Fruit fly (Drosophila melanogaster) whole organism, wandering third instar larva: ENCODE measurements around the gene CG8003.

Experiments used
- CG32264 ChIP-seq: fragments of 200-800 bp; sonication (Bioruptor generic); optimal IDR thresholded peaks from 2 replicates; lab custom pipeline; 2016; ENCODE audit warnings: missing biosample characterization, missing genetic modification characterization
- CG9705 ChIP-seq: fragments of 200-800 bp; sonication (Bioruptor generic); optimal IDR thresholded peaks from 2 replicates; lab custom pipeline; 2018; ENCODE audit warnings: missing biosample characterization, mild to moderate bottlenecking, missing genetic modification characterization
- CrebA ChIP-seq: fragments of 200-800 bp; sonication (Bioruptor generic); optimal IDR thresholded peaks from 2 replicates; lab custom pipeline; 2016; ENCODE audit warnings: missing biosample characterization, mild to moderate bottlenecking, missing genetic modification characterization, borderline replicate concordance
- Dfd ChIP-seq: fragments of >200 bp; optimal IDR thresholded peaks from 2 replicates; lab custom pipeline; 2017; ENCODE audit warnings: missing biosample characterization, missing genetic modification characterization
- Dif ChIP-seq: fragments of 200-275, 200-300 bp; sonication (Bioruptor generic); optimal IDR thresholded peaks from 2 replicates; lab custom pipeline; 2018; ENCODE audit warnings: missing biosample characterization, missing genetic modification characterization; ENCODE audit not compliant: partially characterized antibody
- GATAd ChIP-seq: sonication (Bioruptor generic); optimal IDR thresholded peaks from 2 replicates; lab custom pipeline; 2016; ENCODE audit warnings: missing biosample characterization, missing genetic modification characterization
- HLH106 ChIP-seq: fragments of 200-800 bp; optimal IDR thresholded peaks from 3 replicates; lab custom pipeline; 2019; ENCODE audit warnings: missing biosample characterization, mild to moderate bottlenecking, missing genetic modification characterization, moderate library complexity
- Hr78 ChIP-seq: fragments of >200 bp; optimal IDR thresholded peaks from 2 replicates; lab custom pipeline; 2017; ENCODE audit warnings: missing biosample characterization, missing genetic modification characterization
- Hr83 ChIP-seq: fragments of 200-300 bp; sonication (Bioruptor generic); optimal IDR thresholded peaks from 2 replicates; lab custom pipeline; 2016; ENCODE audit warnings: missing biosample characterization, mild to moderate bottlenecking, missing genetic modification characterization, moderate library complexity; ENCODE audit not compliant: poor library complexity, severe bottlenecking
- Jra ChIP-seq: sonication (Bioruptor generic); optimal IDR thresholded peaks from 2 replicates; lab custom pipeline; 2016; ENCODE audit warnings: missing biosample characterization, missing genetic modification characterization
- Mio ChIP-seq: sonication (Bioruptor generic); optimal IDR thresholded peaks from 2 replicates; lab custom pipeline; 2016; ENCODE audit warnings: missing biosample characterization, missing genetic modification characterization
- Myc ChIP-seq: fragments of >200 bp; optimal IDR thresholded peaks from 2 replicates; lab custom pipeline; 2017
- N ChIP-seq: fragments of >200 bp; optimal IDR thresholded peaks from 2 replicates; lab custom pipeline; 2018; ENCODE audit warnings: missing biosample characterization, missing external identifiers, missing genetic modification characterization
- OdsH ChIP-seq: fragments of 200-800 bp; sonication (Bioruptor generic); optimal IDR thresholded peaks from 2 replicates; lab custom pipeline; 2016; ENCODE audit warnings: missing biosample characterization, mild to moderate bottlenecking, missing genetic modification characterization
- Rel ChIP-seq, 2 experiments: fragments of 200-800 bp; sonication (Bioruptor generic) in 1 of 2; optimal IDR thresholded peaks; 2 replicates in 1 of 2; 3 replicates in 1 of 2; lab custom pipeline; 2016 to 2019; ENCODE audit warnings: mild to moderate bottlenecking in 2 of 2, missing biosample characterization in 2 of 2, missing genetic modification characterization in 2 of 2, moderate library complexity in 1 of 2
- Sp1 ChIP-seq: fragments of 200-800 bp; sonication (Bioruptor generic); optimal IDR thresholded peaks from 3 replicates; lab custom pipeline; 2019; ENCODE audit warnings: missing biosample characterization, mild to moderate bottlenecking, missing genetic modification characterization, moderate library complexity
- Vsx2 ChIP-seq: fragments of 200-300, 225-300 bp; sonication (Bioruptor generic); optimal IDR thresholded peaks from 2 replicates; lab custom pipeline; 2018; ENCODE audit warnings: missing biosample characterization, missing genetic modification characterization; ENCODE audit not compliant: partially characterized antibody
- br ChIP-seq: fragments of 200-800 bp; sonication (Bioruptor generic); optimal IDR thresholded peaks from 2 replicates; lab custom pipeline; 2016; ENCODE audit warnings: missing biosample characterization, missing genetic modification characterization
- brk ChIP-seq: fragments of 200-800 bp; sonication (Bioruptor generic); optimal IDR thresholded peaks from 2 replicates; lab custom pipeline; 2016; ENCODE audit warnings: missing biosample characterization, mild to moderate bottlenecking, missing genetic modification characterization
- dmrt93B ChIP-seq: fragments of 200-800 bp; sonication (Bioruptor generic); optimal IDR thresholded peaks from 2 replicates; lab custom pipeline; 2018; ENCODE audit warnings: missing biosample characterization, mild to moderate bottlenecking, missing genetic modification characterization
- dsf ChIP-seq: sonication (Bioruptor generic); optimal IDR thresholded peaks from 2 replicates; lab custom pipeline; 2016; ENCODE audit warnings: missing biosample characterization, missing genetic modification characterization, borderline replicate concordance
- ey ChIP-seq: fragments of 200-800 bp; sonication (Bioruptor generic); optimal IDR thresholded peaks from 2 replicates; lab custom pipeline; 2016; ENCODE audit warnings: missing biosample characterization, missing genetic modification characterization
- foxo ChIP-seq, 2 experiments: fragments of 200-800 bp; sonication (Bioruptor generic); optimal IDR thresholded peaks; 2 replicates in 1 of 2; 3 replicates in 1 of 2; lab custom pipeline; 2016 to 2017; ENCODE audit warnings: missing biosample characterization in 2 of 2, missing genetic modification characterization in 2 of 2
- fru ChIP-seq: fragments of 200-800 bp; sonication (Bioruptor generic); optimal IDR thresholded peaks from 3 replicates; lab custom pipeline; 2016; ENCODE audit warnings: missing biosample characterization, mild to moderate bottlenecking, missing genetic modification characterization
- h ChIP-seq: fragments of 200-800 bp; sonication (Bioruptor generic); optimal IDR thresholded peaks from 3 replicates; lab custom pipeline; 2016; ENCODE audit warnings: missing biosample characterization, mild to moderate bottlenecking, missing genetic modification characterization
- jim ChIP-seq: fragments of 175-275, 200-325 bp; sonication (Bioruptor generic); optimal IDR thresholded peaks from 2 replicates; lab custom pipeline; 2016; ENCODE audit warnings: missing biosample characterization, mild to moderate bottlenecking, missing genetic modification characterization
- lola ChIP-seq: fragments of >200 bp; optimal IDR thresholded peaks from 2 replicates; lab custom pipeline; 2017; ENCODE audit warnings: missing biosample characterization, missing genetic modification characterization
- pan ChIP-seq: fragments of >200 bp; optimal IDR thresholded peaks from 2 replicates; lab custom pipeline; 2017
- psq ChIP-seq: fragments of 200-800 bp; sonication (Bioruptor generic); optimal IDR thresholded peaks from 3 replicates; lab custom pipeline; 2017; ENCODE audit warnings: missing biosample characterization, mild to moderate bottlenecking, missing genetic modification characterization, moderate library complexity
- rgr ChIP-seq: fragments of 200-800 bp; sonication (Bioruptor generic); optimal IDR thresholded peaks from 3 replicates; lab custom pipeline; 2016; ENCODE audit warnings: missing biosample characterization, mild to moderate bottlenecking, missing genetic modification characterization
- sage ChIP-seq: fragments of 200-800 bp; sonication (Bioruptor generic); optimal IDR thresholded peaks from 2 replicates; lab custom pipeline; 2016; ENCODE audit warnings: missing biosample characterization, mild to moderate bottlenecking, missing genetic modification characterization
- tai ChIP-seq: sonication (Bioruptor generic); optimal IDR thresholded peaks from 2 replicates; lab custom pipeline; 2016; ENCODE audit warnings: missing biosample characterization, missing genetic modification characterization
- usp ChIP-seq: fragments of >200 bp; optimal IDR thresholded peaks from 2 replicates; lab custom pipeline; 2017; ENCODE audit warnings: missing biosample characterization, missing genetic modification characterization
- woc ChIP-seq: sonication (Bioruptor generic); optimal IDR thresholded peaks from 2 replicates; lab custom pipeline; 2016; ENCODE audit warnings: missing biosample characterization, mild to moderate bottlenecking, missing genetic modification characterization

CG8003 gene

dm6 chr3L:10645965-10646364 is 15.3 kb upstream of the CG8003 start:
- TF ChIP-seq jim (GFP tag; lab: Kevin White, UChicago) (no peak), CrebA (GFP tag; lab: Kevin White, UChicago) (no peak), ey (GFP tag; lab: Kevin White, UChicago) (no peak), dmrt93B (GFP tag; lab: Kevin White, UChicago) (no peak), CG32264 (no peak), Dif (GFP tag; lab: Kevin White, UChicago) (no peak)

dm6 chr3L:10647158-10647557 is 14.1 kb upstream of the CG8003 start:
- no peak for TF ChIP-seq OdsH (GFP tag; lab: Kevin White, UChicago)
- TF ChIP-seq jim (GFP tag; lab: Kevin White, UChicago): no peak
- TF ChIP-seq CG32264: no peak
- TF ChIP-seq Hr83: no peak
- no peak for TF ChIP-seq dmrt93B (GFP tag; lab: Kevin White, UChicago)
- no peak for TF ChIP-seq Rel (GFP tag; optimal IDR thresholded peaks at IDR 0.05; lab: Kevin White, UChicago)
- no peak for TF ChIP-seq Rel (tag; optimal IDR thresholded peaks at IDR 0.05; lab: Kevin White, UChicago)
- TF ChIP-seq Sp1 (GFP tag; lab: Kevin White, UChicago): no peak
- TF ChIP-seq usp (GFP tag; lab: Kevin White, UChicago): no peak
- no peak for TF ChIP-seq ey (GFP tag; lab: Kevin White, UChicago)

DNA sequence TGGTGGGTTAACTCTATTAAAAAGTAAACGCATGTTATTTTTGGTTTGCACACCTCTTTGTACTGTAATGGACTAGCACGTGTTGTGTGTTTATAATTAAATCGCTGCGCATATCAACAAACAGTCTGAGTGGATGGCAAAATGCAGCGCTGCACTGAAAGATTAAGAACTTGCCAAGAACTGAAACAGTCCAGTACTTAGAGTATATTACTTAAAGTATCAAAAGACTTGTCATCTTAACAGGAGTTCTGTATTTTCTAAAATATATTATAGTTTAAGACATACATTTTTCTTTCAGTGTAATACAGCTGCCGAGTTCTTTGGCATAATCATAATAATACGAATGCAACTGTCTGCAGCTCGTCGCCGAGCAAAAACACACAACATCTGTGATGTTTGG is 12.8 kb upstream of the CG8003 start:
- TF ChIP-seq HLH106 (no peak), sage (GFP tag; lab: Kevin White, UChicago) (no peak), h (GFP tag; lab: Kevin White, UChicago) (no peak), ey (GFP tag; lab: Kevin White, UChicago) (no peak), Dfd (GFP tag; lab: Kevin White, UChicago) (no peak), CrebA (GFP tag; lab: Kevin White, UChicago) (no peak), CG9705 (GFP tag; lab: Kevin White, UChicago) (no peak), Mio (GFP tag; lab: Kevin White, UChicago) (no peak), fru (GFP tag; lab: Kevin White, UChicago) (no peak), jim (GFP tag; lab: Kevin White, UChicago) (no peak), lola (GFP tag; lab: Kevin White, UChicago) (no peak), dsf (GFP tag; lab: Kevin White, UChicago) (no peak), brk (GFP tag; lab: Kevin White, UChicago) (no peak), rgr (no peak), N (GFP tag; lab: Kevin White, UChicago) (no peak), foxo (GFP tag; optimal IDR thresholded peaks at IDR 0.05; lab: Kevin White, UChicago) (no peak)

- TF ChIP-seq sage (GFP tag; lab: Kevin White, UChicago) (no peak), Jra (GFP tag; lab: Kevin White, UChicago) (no peak), OdsH (GFP tag; lab: Kevin White, UChicago) (no peak), tai (no peak), br (GFP tag; lab: Kevin White, UChicago) (no peak), Hr83 (no peak), CrebA (GFP tag; lab: Kevin White, UChicago) (no peak), Vsx2 (GFP tag; lab: Kevin White, UChicago) (no peak), N (GFP tag; lab: Kevin White, UChicago) (no peak), Myc (no peak), rgr (no peak), usp (GFP tag; lab: Kevin White, UChicago) (no peak), Hr78 (GFP tag; lab: Kevin White, UChicago) (no peak), Mio (GFP tag; lab: Kevin White, UChicago) (no peak), woc (GFP tag; lab: Kevin White, UChicago) (no peak)
Measured at dm6 chr3L:10651271-10651670, 10.0 kb upstream of the CG8003 start.

dm6 chr3L:10652487-10652886 is 8.8 kb upstream of the CG8003 start:
- TF ChIP-seq Hr78 (GFP tag; lab: Kevin White, UChicago) (no peak), Mio (GFP tag; lab: Kevin White, UChicago) (no peak), woc (GFP tag; lab: Kevin White, UChicago) (no peak), fru (GFP tag; lab: Kevin White, UChicago) (no peak), h (GFP tag; lab: Kevin White, UChicago) (no peak), CG9705 (GFP tag; lab: Kevin White, UChicago) (no peak), GATAd (GFP tag; lab: Kevin White, UChicago) (no peak), Jra (GFP tag; lab: Kevin White, UChicago) (no peak), Dfd (GFP tag; lab: Kevin White, UChicago) (no peak), Vsx2 (GFP tag; lab: Kevin White, UChicago) (no peak), Sp1 (GFP tag; lab: Kevin White, UChicago) (no peak), brk (GFP tag; lab: Kevin White, UChicago) (no peak), dsf (GFP tag; lab: Kevin White, UChicago) (no peak), OdsH (GFP tag; lab: Kevin White, UChicago) (no peak), Dif (GFP tag; lab: Kevin White, UChicago) (no peak), ey (GFP tag; lab: Kevin White, UChicago) (no peak), pan (no peak), rgr (no peak), psq (no peak)
- TF ChIP-seq, all 38 proteins: peak for 0
